Fruit fly (Drosophila melanogaster) whole organism, adult: Measurements from ENCODE around the gene Saf6.

ENCODE experiments used
- CG11617 ChIP-seq: fragments of 200-800 bp; sonication (Bioruptor generic); optimal IDR thresholded peaks from 2 replicates; lab custom pipeline; 2017; ENCODE audit warnings: mild to moderate bottlenecking, missing biosample characterization, missing genetic modification reagents, missing genetic modification characterization
- CG1620 ChIP-seq: fragments of 200-800 bp; sonication (Bioruptor generic); optimal IDR thresholded peaks from 2 replicates; lab custom pipeline; 2016; ENCODE audit warnings: missing biosample characterization, missing genetic modification characterization
- CG7045 ChIP-seq: fragments of 200-800 bp; sonication (Bioruptor generic); optimal IDR thresholded peaks from 2 replicates; lab custom pipeline; 2017; ENCODE audit warnings: missing biosample characterization, mild to moderate bottlenecking, missing genetic modification characterization
- cic ChIP-seq: fragments of 200-800 bp; sonication (Bioruptor generic); optimal IDR thresholded peaks from 2 replicates; lab custom pipeline; 2017; ENCODE audit warnings: missing biosample characterization, mild to moderate bottlenecking, missing genetic modification characterization, moderate library complexity
- kay ChIP-seq: fragments of 200-800 bp; sonication (Bioruptor generic); peaks from one replicate; lab custom pipeline; 2016; ENCODE audit warnings: missing biosample characterization, missing genetic modification characterization, borderline replicate concordance
- toe ChIP-seq: fragments of 200-800 bp; sonication (Bioruptor generic); optimal IDR thresholded peaks from 2 replicates; lab custom pipeline; 2016; ENCODE audit warnings: missing biosample characterization, missing genetic modification characterization

DNA sequence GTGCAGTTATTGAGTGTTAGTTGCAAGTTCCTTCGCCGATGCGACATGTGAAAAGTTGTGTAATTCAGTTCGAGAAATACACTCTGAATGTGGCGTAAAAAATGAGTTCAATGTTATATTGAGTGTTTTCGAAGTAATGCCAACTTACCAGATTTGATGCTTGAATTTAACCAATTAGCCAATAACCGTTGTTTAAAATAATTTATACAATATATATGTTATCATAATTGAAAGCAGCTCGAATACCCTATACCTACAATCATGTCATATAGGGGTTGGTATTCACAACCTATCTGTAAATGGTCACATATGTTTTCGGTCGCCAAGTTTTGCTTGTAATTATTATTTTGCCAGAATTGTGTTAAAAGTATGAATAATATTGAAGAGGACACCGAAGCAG lies 5.5 kb downstream of the Saf6 start, which contains the start of gene Nnf1b:
- no peak for TF ChIP-seq toe (GFP tag; lab: Kevin White, UChicago)
- TF ChIP-seq kay (GFP tag; lab: Kevin White, UChicago) = no peak
- no peak for TF ChIP-seq CG11617 (GFP tag; lab: Kevin White, UChicago)
- TF ChIP-seq CG1620 (GFP tag; lab: Kevin White, UChicago) = no peak
- TF ChIP-seq cic (GFP tag; lab: Kevin White, UChicago) = no peak
- no peak for TF ChIP-seq CG7045
